Fruit fly (Drosophila melanogaster): ENCODE measurements around the gene tomb.

DNA sequence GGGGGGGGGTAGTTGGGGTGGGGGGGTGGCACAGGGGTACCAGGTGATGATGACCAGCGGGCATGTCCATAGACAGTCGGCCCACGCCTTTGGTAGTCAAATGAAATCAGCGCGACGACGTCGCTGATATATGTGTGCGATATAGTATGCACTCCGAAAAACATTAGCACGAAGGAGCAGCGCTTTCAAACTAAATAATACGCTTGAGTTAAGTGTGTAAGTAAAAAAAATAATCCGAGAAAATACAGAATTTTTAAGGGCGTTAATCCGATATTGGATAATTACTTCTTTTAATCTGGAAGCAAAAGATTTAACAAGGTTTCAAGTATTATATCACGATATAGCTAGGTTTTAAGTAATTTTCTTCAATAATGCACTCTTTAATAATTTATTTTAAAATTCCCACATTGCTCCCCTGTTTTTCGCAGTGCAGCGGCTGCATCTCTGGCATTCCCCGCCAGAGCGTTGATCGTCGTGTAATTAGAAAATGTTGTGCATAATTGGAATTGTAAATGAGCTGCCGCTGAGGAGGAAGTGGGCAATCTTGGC, 41.7 kb downstream of the tomb start:
- TF ChIP-seq CG8478 (optimal IDR thresholded peaks at IDR 0.05) (no peak), CTCF (optimal IDR thresholded peaks at IDR 0.05) (no peak)

Data from S2 (cell line).